Fruit fly (Drosophila melanogaster) whole organism, embryonic: ENCODE results near the gene CG3556.

Experiments
- Antp ChIP-seq: fragments of 200-800 bp; sonication (Bioruptor generic); optimal IDR thresholded peaks from 3 replicates; lab custom pipeline; 2016; ENCODE audit warnings: missing biosample characterization, missing genetic modification characterization
- Atf-2 ChIP-seq: fragments of 200-800 bp; sonication (Bioruptor generic); optimal IDR thresholded peaks from 2 replicates; lab custom pipeline; 2016; ENCODE audit warnings: missing biosample characterization, missing genetic modification characterization
- CG10431 ChIP-seq: fragments of 200-800 bp; sonication (Bioruptor generic); optimal IDR thresholded peaks from 3 replicates; lab custom pipeline; 2018; ENCODE audit warnings: missing biosample characterization, mild to moderate bottlenecking, missing genetic modification characterization
- CG10959 ChIP-seq: fragments of 200-800 bp; sonication (Bioruptor generic); IDR thresholded peaks from 2 replicates; pipeline ENCODE4 v1.3.6; 2022; ENCODE audit warnings: missing biosample characterization, missing genetic modification characterization
- CG11085 ChIP-seq: fragments of 200-800 bp; sonication (Bioruptor generic); IDR thresholded peaks from 2 replicates; pipeline ENCODE4 v1.3.6; 2022; ENCODE audit warnings: missing biosample characterization, missing genetic modification characterization
- CG14667 ChIP-seq: fragments of 200-800 bp; sonication (Bioruptor generic); IDR thresholded peaks from 2 replicates; pipeline ENCODE4 v1.3.6; 2022; ENCODE audit warnings: missing biosample characterization, missing genetic modification characterization
- CG15479 ChIP-seq: fragments of 200-800 bp; sonication (Bioruptor generic); optimal IDR thresholded peaks from 3 replicates; lab custom pipeline; 2019; ENCODE audit warnings: missing biosample characterization, mild to moderate bottlenecking, missing genetic modification characterization, moderate library complexity
- CG1647 ChIP-seq: fragments of 200-800 bp; sonication (Bioruptor generic); optimal IDR thresholded peaks from 3 replicates; lab custom pipeline; 2016; ENCODE audit warnings: missing biosample characterization, missing genetic modification characterization
- CG16779 ChIP-seq: fragments of 200-800 bp; sonication (Bioruptor generic); IDR thresholded peaks from 2 replicates; pipeline ENCODE4 v1.3.6; 2022; ENCODE audit warnings: missing biosample characterization, missing genetic modification characterization
- CG30020 ChIP-seq: fragments of 200-800 bp; optimal IDR thresholded peaks from 2 replicates; lab custom pipeline; 2019; ENCODE audit warnings: missing biosample characterization, mild to moderate bottlenecking, missing genetic modification characterization, moderate library complexity
- CG3281 ChIP-seq: fragments of 200-800 bp; sonication (Bioruptor generic); optimal IDR thresholded peaks from 3 replicates; lab custom pipeline; 2017; ENCODE audit warnings: missing biosample characterization, mild to moderate bottlenecking, missing genetic modification characterization
- CG6272 ChIP-seq: fragments of 200-800 bp; sonication (Bioruptor generic); IDR thresholded peaks from 2 replicates; pipeline ENCODE4 v1.3.6; 2022; ENCODE audit warnings: missing biosample characterization, missing genetic modification characterization
- CG7556 ChIP-seq: fragments of 200-800 bp; sonication (Bioruptor generic); optimal IDR thresholded peaks from 2 replicates; lab custom pipeline; 2017; ENCODE audit warnings: missing biosample characterization, mild to moderate bottlenecking, missing genetic modification characterization
- CG8359 ChIP-seq: fragments of 200-800 bp; sonication (Bioruptor generic); optimal IDR thresholded peaks from 2 replicates; lab custom pipeline; 2017; ENCODE audit warnings: missing biosample characterization, mild to moderate bottlenecking, missing genetic modification characterization, borderline replicate concordance
- CG9609 ChIP-seq: fragments of 200-800 bp; sonication (Bioruptor generic); optimal IDR thresholded peaks from 3 replicates; lab custom pipeline; 2016; ENCODE audit warnings: missing biosample characterization, missing genetic modification characterization
- CHES-1-like ChIP-seq: fragments of 200-800 bp; sonication (Bioruptor generic); optimal IDR thresholded peaks from 2 replicates; lab custom pipeline; 2016; ENCODE audit warnings: missing biosample characterization, missing genetic modification characterization
- CkIIα-i1 ChIP-seq: fragments of 200-800 bp; sonication (Bioruptor generic); IDR thresholded peaks from 2 replicates; pipeline ENCODE4 v1.3.6; 2022; ENCODE audit warnings: missing biosample characterization, missing genetic modification characterization
- Doc2 ChIP-seq: fragments of 200-800 bp; sonication (Bioruptor generic); IDR thresholded peaks from 2 replicates; pipeline ENCODE4 v1.3.6; 2022; ENCODE audit warnings: missing biosample characterization, missing genetic modification characterization
- Dp ChIP-seq: fragments of 200-800 bp; sonication (Bioruptor generic); optimal IDR thresholded peaks from 2 replicates; lab custom pipeline; 2018; ENCODE audit warnings: missing biosample characterization, mild to moderate bottlenecking, missing genetic modification characterization, moderate library complexity
- Fer3 ChIP-seq: fragments of 200-800 bp; sonication (Bioruptor generic); optimal IDR thresholded peaks from 2 replicates; lab custom pipeline; 2018; ENCODE audit warnings: missing biosample characterization, mild to moderate bottlenecking, missing genetic modification characterization, moderate library complexity
- GATAe ChIP-seq: fragments of 200-800 bp; sonication (Bioruptor generic); conservative IDR thresholded peaks from 2 replicates; pipeline ENCODE4 v1.3.6; 2022; ENCODE audit warnings: missing biosample characterization, missing genetic modification characterization
- H2.0 ChIP-seq: fragments of 200-800 bp; sonication (Bioruptor generic); IDR thresholded peaks from 2 replicates; pipeline ENCODE4 v1.3.6; 2022; ENCODE audit warnings: missing biosample characterization, missing genetic modification characterization
- HLHmδ ChIP-seq: fragments of 200-800 bp; sonication (Bioruptor generic); optimal IDR thresholded peaks from 2 replicates; lab custom pipeline; 2018; ENCODE audit warnings: missing biosample characterization, mild to moderate bottlenecking, missing genetic modification characterization, moderate library complexity
- Kr ChIP-seq: fragments of 200-800 bp; sonication (Bioruptor generic); optimal IDR thresholded peaks from 2 replicates; lab custom pipeline; 2017; ENCODE audit warnings: missing biosample characterization, mild to moderate bottlenecking, missing genetic modification characterization
- PHDP ChIP-seq: fragments of 200-800 bp; sonication (Bioruptor generic); optimal IDR thresholded peaks from 3 replicates; lab custom pipeline; 2018; ENCODE audit warnings: missing biosample characterization, mild to moderate bottlenecking, missing genetic modification characterization, moderate library complexity
- Rfx ChIP-seq: fragments of 200-800 bp; sonication (Bioruptor generic); IDR thresholded peaks from 2 replicates; pipeline ENCODE4 v1.3.6; 2022; ENCODE audit warnings: missing biosample characterization, missing genetic modification characterization
- ato ChIP-seq: fragments of 200-800 bp; sonication (Bioruptor generic); IDR thresholded peaks from 2 replicates; pipeline ENCODE4 v1.3.6; 2022; ENCODE audit warnings: missing biosample characterization, missing genetic modification characterization; ENCODE audit not compliant: partially characterized antibody
- ci ChIP-seq: fragments of 200-800 bp; sonication (Bioruptor generic); IDR thresholded peaks from 3 replicates; pipeline ENCODE4 v1.3.6; 2022; ENCODE audit warnings: missing biosample characterization, missing genetic modification characterization
- disco-r ChIP-seq: fragments of 200-800 bp; sonication (Bioruptor generic); optimal IDR thresholded peaks from 2 replicates; lab custom pipeline; 2016; ENCODE audit warnings: missing biosample characterization, missing genetic modification characterization
- dysf ChIP-seq: fragments of 200-800 bp; sonication (Bioruptor generic); IDR thresholded peaks from 3 replicates; pipeline ENCODE4 v1.3.6; 2022; ENCODE audit warnings: missing biosample characterization, missing genetic modification characterization
- emc ChIP-seq: fragments of 200-800 bp; sonication (Bioruptor generic); optimal IDR thresholded peaks from 2 replicates; lab custom pipeline; 2016; ENCODE audit warnings: missing biosample characterization, missing genetic modification characterization
- ems ChIP-seq: fragments of 200-800 bp; sonication (Bioruptor generic); optimal IDR thresholded peaks from 3 replicates; lab custom pipeline; 2016; ENCODE audit warnings: missing biosample characterization, missing genetic modification characterization
- esg ChIP-seq: fragments of 200-800 bp; sonication (Bioruptor generic); conservative IDR thresholded peaks from 2 replicates; pipeline ENCODE4 v1.3.6; 2022; ENCODE audit warnings: missing biosample characterization, missing genetic modification characterization
- exex ChIP-seq: fragments of 200-800 bp; sonication (Bioruptor generic); optimal IDR thresholded peaks from 4 replicates; lab custom pipeline; 2018; ENCODE audit warnings: missing biosample characterization, mild to moderate bottlenecking, missing genetic modification characterization, moderate library complexity
- fu2 ChIP-seq: fragments of 200-800 bp; sonication (Bioruptor generic); optimal IDR thresholded peaks from 2 replicates; lab custom pipeline; 2016; ENCODE audit warnings: missing biosample characterization, missing genetic modification characterization
- gce ChIP-seq: fragments of 200-800 bp; sonication (Bioruptor generic); IDR thresholded peaks from 3 replicates; pipeline ENCODE4 v1.3.6; 2022; ENCODE audit warnings: missing biosample characterization, missing genetic modification characterization
- gro ChIP-seq: fragments of 200-800 bp; sonication (Bioruptor generic); optimal IDR thresholded peaks from 2 replicates; lab custom pipeline; 2016; ENCODE audit warnings: missing biosample characterization, missing genetic modification characterization
- h ChIP-seq: fragments of >200 bp; optimal IDR thresholded peaks from 2 replicates; lab custom pipeline; 2017
- ken ChIP-seq: fragments of 200-800 bp; sonication (Bioruptor generic); IDR thresholded peaks from 3 replicates; pipeline ENCODE4 v1.3.6; 2022; ENCODE audit warnings: missing biosample characterization, missing genetic modification characterization
- lmd ChIP-seq: fragments of 200-800 bp; sonication (Bioruptor generic); IDR thresholded peaks from 2 replicates; pipeline ENCODE4 v1.3.6; 2022; ENCODE audit warnings: missing biosample characterization, missing genetic modification characterization
- lov ChIP-seq, 2 experiments: fragments of 200-800 bp in 1 of 2; fragments of >200 bp in 1 of 2; sonication (Bioruptor generic) in 1 of 2; IDR thresholded peaks in 1 of 2; optimal IDR thresholded peaks in 1 of 2; 2 replicates in 1 of 2; 3 replicates in 1 of 2; pipeline versions ENCODE4 v1.3.6 to Lab custom; 2017 to 2022; ENCODE audit warnings: missing biosample characterization in 1 of 2, missing genetic modification characterization in 1 of 2
- luna ChIP-seq: fragments of 200-800 bp; sonication (Bioruptor generic); optimal IDR thresholded peaks from 2 replicates; lab custom pipeline; 2016; ENCODE audit warnings: missing biosample characterization, missing genetic modification characterization
- p53 ChIP-seq: fragments of 200-800 bp; sonication (Bioruptor generic); optimal IDR thresholded peaks from 2 replicates; lab custom pipeline; 2016; ENCODE audit warnings: missing biosample characterization, missing genetic modification characterization
- phol ChIP-seq: fragments of 200-800 bp; sonication (Bioruptor generic); optimal IDR thresholded peaks from 3 replicates; lab custom pipeline; 2018; ENCODE audit warnings: missing biosample characterization, mild to moderate bottlenecking, missing genetic modification characterization, moderate library complexity
- psq ChIP-seq: fragments of 200-800 bp; sonication (Bioruptor generic); optimal IDR thresholded peaks from 2 replicates; lab custom pipeline; 2017; ENCODE audit warnings: missing biosample characterization, missing genetic modification characterization
- slou ChIP-seq: fragments of 200-800 bp; sonication (Bioruptor generic); optimal IDR thresholded peaks from 3 replicates; lab custom pipeline; 2016; ENCODE audit warnings: missing biosample characterization, missing genetic modification characterization
- so ChIP-seq: fragments of 200-800 bp; sonication (Bioruptor generic); IDR thresholded peaks from 3 replicates; pipeline ENCODE4 v1.3.6; 2022; ENCODE audit warnings: missing biosample characterization, missing genetic modification characterization
- sob ChIP-seq: fragments of 200-800 bp; sonication (Bioruptor generic); IDR thresholded peaks from 2 replicates; pipeline ENCODE4 v1.3.6; 2022; ENCODE audit warnings: missing biosample characterization, missing genetic modification characterization
- trh ChIP-seq: fragments of 200-800 bp; sonication (Bioruptor generic); optimal IDR thresholded peaks from 2 replicates; lab custom pipeline; 2016; ENCODE audit warnings: missing biosample characterization, missing genetic modification characterization
- usp ChIP-seq: fragments of >200 bp; optimal IDR thresholded peaks from 2 replicates; lab custom pipeline; 2017; ENCODE audit warnings: missing biosample characterization, missing genetic modification characterization
- vnd ChIP-seq: fragments of 200-800 bp; sonication (Bioruptor generic); IDR thresholded peaks from 3 replicates; pipeline ENCODE4 v1.3.6; 2022; ENCODE audit warnings: missing biosample characterization, missing genetic modification characterization; ENCODE audit not compliant: partially characterized antibody
- wdn ChIP-seq: fragments of 200-800 bp; sonication (Bioruptor generic); IDR thresholded peaks from 2 replicates; pipeline ENCODE4 v1.3.6; 2022; ENCODE audit warnings: missing biosample characterization, missing genetic modification characterization
- zfh2 ChIP-seq: fragments of 200-800 bp; sonication (Bioruptor generic); optimal IDR thresholded peaks from 2 replicates; lab custom pipeline; 2016; ENCODE audit warnings: missing biosample characterization, missing genetic modification characterization

CG3556 gene

DNA sequence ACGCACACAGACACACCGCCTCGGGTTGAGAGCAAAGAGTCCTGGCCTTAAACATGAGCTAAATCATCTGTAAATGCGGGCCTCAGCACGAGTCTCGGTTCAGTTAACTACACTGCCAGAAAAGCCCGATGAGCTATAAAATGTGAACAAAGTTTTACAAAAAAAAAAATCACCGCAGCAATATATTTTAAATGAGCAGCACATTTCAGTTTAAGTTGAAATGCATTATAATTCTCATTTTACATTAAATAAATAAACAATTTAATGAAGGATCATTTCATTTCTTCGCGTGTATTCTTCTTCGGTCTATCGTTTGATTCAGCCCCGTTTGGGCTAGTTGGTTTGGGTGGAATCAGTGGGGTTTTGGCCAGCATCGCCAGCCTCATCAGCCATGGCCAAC lies 24.7 kb upstream of the CG3556 start (continued):
- TF ChIP-seq lov (optimal IDR thresholded peaks at IDR 0.05; lab: Kevin White, UChicago) = no peak
- no peak for TF ChIP-seq lov (GFP tag; IDR thresholded peaks at IDR 0.05; lab: Robert Waterston, UW)
- no peak for TF ChIP-seq esg (GFP tag; lab: Robert Waterston, UW)
- TF ChIP-seq CG3281 = no peak
- TF ChIP-seq ci = 0 out of 3 replicates have a peak, but pooled peaks have one; percentile 33
- TF ChIP-seq lmd (GFP tag; lab: Robert Waterston, UW) = peak; percentile 17; the same call in 1 of the 2 replicates
- TF ChIP-seq sob (GFP tag; lab: Robert Waterston, UW) = no peak
- TF ChIP-seq usp (GFP tag; lab: Kevin White, UChicago) = no peak
- peak; percentile 44 for TF ChIP-seq CG7556 (GFP tag; lab: Kevin White, UChicago)
- no peak for TF ChIP-seq Doc2 (GFP tag; lab: Robert Waterston, UW)
- TF ChIP-seq ato (GFP tag; lab: Robert Waterston, UW) = no peak
- TF ChIP-seq vnd (GFP tag; lab: Robert Waterston, UW) = no peak
- TF ChIP-seq gro (GFP tag; lab: Kevin White, UChicago) = no peak
- TF ChIP-seq exex (tag; lab: Kevin White, UChicago) = no peak
- no peak for TF ChIP-seq CG9609
- no peak for TF ChIP-seq Dp (GFP tag; lab: Kevin White, UChicago)
- TF ChIP-seq disco-r = no peak
- TF ChIP-seq Rfx = no peak
- no peak for TF ChIP-seq CG10431 (GFP tag; lab: Kevin White, UChicago)
- TF ChIP-seq Kr = no peak
- TF ChIP-seq trh (GFP tag; lab: Kevin White, UChicago) = no peak
- no peak for TF ChIP-seq ems (GFP tag; lab: Kevin White, UChicago)
- no peak for TF ChIP-seq h (lab: Kevin White, UChicago)
- no peak for TF ChIP-seq CG16779 (GFP tag; lab: Robert Waterston, UW)
- peak; percentile 11 for TF ChIP-seq phol (tag; lab: Kevin White, UChicago)
- TF ChIP-seq CG11085 (GFP tag; lab: Robert Waterston, UW) = no peak
- TF ChIP-seq CG15479 = no peak
- TF ChIP-seq HLHmδ (GFP tag; lab: Kevin White, UChicago) = no peak
- no peak for TF ChIP-seq CG10959
- TF ChIP-seq so (GFP tag; lab: Robert Waterston, UW) = no peak
- TF ChIP-seq wdn (GFP tag; lab: Robert Waterston, UW) = no peak
- no peak for TF ChIP-seq Antp (GFP tag; lab: Kevin White, UChicago)
- TF ChIP-seq fu2 (GFP tag; lab: Kevin White, UChicago) = no peak
- 0 out of 3 replicates have a peak, but pooled peaks have one; percentile 12 for TF ChIP-seq dysf (GFP tag; lab: Robert Waterston, UW)
- TF ChIP-seq Atf-2 = no peak
- TF ChIP-seq p53 = no peak
- TF ChIP-seq CG1647 (GFP tag; lab: Kevin White, UChicago) = no peak
- TF ChIP-seq H2.0 (GFP tag; lab: Robert Waterston, UW) = no peak
- no peak for TF ChIP-seq psq (GFP tag; lab: Kevin White, UChicago)
- no peak for TF ChIP-seq luna (GFP tag; lab: Kevin White, UChicago)
- TF ChIP-seq PHDP (tag; lab: Kevin White, UChicago) = peak; percentile 5
- no peak for TF ChIP-seq slou
- TF ChIP-seq CG6272 (GFP tag; lab: Robert Waterston, UW) = no peak
- no peak for TF ChIP-seq CG8359 (GFP tag; lab: Kevin White, UChicago)
- no peak for TF ChIP-seq CkIIα-i1 (GFP tag; lab: Robert Waterston, UW)
- TF ChIP-seq Fer3 (tag; lab: Kevin White, UChicago) = no peak
- TF ChIP-seq CHES-1-like (GFP tag; lab: Kevin White, UChicago) = no peak
- TF ChIP-seq CG14667 (GFP tag; lab: Robert Waterston, UW) = no peak
- no peak for TF ChIP-seq emc
- no peak for TF ChIP-seq ken (GFP tag; lab: Robert Waterston, UW)
- no peak for TF ChIP-seq GATAe (GFP tag; lab: Robert Waterston, UW)
- TF ChIP-seq zfh2 (GFP tag; lab: Kevin White, UChicago) = no peak
- no peak for TF ChIP-seq gce
- TF ChIP-seq CG30020 (tag; lab: Kevin White, UChicago) = no peak
